Worm (Caenorhabditis elegans) whole organism, L3 larva: ENCODE data around the gene ret-1.

Experiments
- ama-1 ChIP-seq: fragments of 150-350 bp; optimal IDR thresholded peaks from 2 replicates; lab custom pipeline; 2018
- ceh-16 ChIP-seq: sonication (generic microtip); optimal IDR thresholded peaks from 2 replicates; lab custom pipeline; 2017; ENCODE audit warnings: missing biosample characterization, missing genetic modification characterization
- egl-27 ChIP-seq: sonication (generic microtip); optimal IDR thresholded peaks from 4 replicates; lab custom pipeline; 2017; ENCODE audit warnings: missing biosample characterization, missing genetic modification reagents, missing genetic modification characterization
- fkh-10 ChIP-seq: sonication (generic microtip); optimal IDR thresholded peaks from 2 replicates; lab custom pipeline; 2017; ENCODE audit warnings: missing biosample characterization, missing genetic modification reagents, missing genetic modification characterization
- fos-1 ChIP-seq: fragments of 150-350 bp; optimal IDR thresholded peaks from 2 replicates; lab custom pipeline; 2014; ENCODE audit warnings: missing biosample characterization, missing genetic modification characterization
- mdl-1 ChIP-seq: fragments of 150-350 bp; optimal IDR thresholded peaks from 2 replicates; lab custom pipeline; 2014; ENCODE audit warnings: missing biosample characterization, missing genetic modification characterization
- nhr-12 ChIP-seq: fragments of 150-350 bp; optimal IDR thresholded peaks from 2 replicates; lab custom pipeline; 2014; ENCODE audit warnings: missing biosample characterization, missing genetic modification characterization
- nhr-237 ChIP-seq: fragments of 150-350 bp; optimal IDR thresholded peaks from 2 replicates; lab custom pipeline; 2014; ENCODE audit warnings: missing biosample characterization, missing genetic modification characterization
- nhr-25 ChIP-seq: sonication (generic microtip); optimal IDR thresholded peaks from 2 replicates; lab custom pipeline; 2017; ENCODE audit warnings: missing biosample characterization, missing genetic modification characterization
- skn-1 ChIP-seq: fragments of 150-350 bp; optimal IDR thresholded peaks from 2 replicates; lab custom pipeline; 2014; ENCODE audit warnings: missing biosample characterization, missing genetic modification characterization
- snpc-4 ChIP-seq: fragments of 150-350 bp; optimal IDR thresholded peaks from 2 replicates; lab custom pipeline; 2014; ENCODE audit warnings: missing biosample characterization, missing genetic modification characterization
- tbx-2 ChIP-seq: sonication (generic microtip); optimal IDR thresholded peaks from 2 replicates; lab custom pipeline; 2016; ENCODE audit warnings: mild to moderate bottlenecking, missing genetic modification characterization, missing compliant biosample characterization
- unc-39 ChIP-seq: sonication (generic microtip); optimal IDR thresholded peaks from 4 replicates; lab custom pipeline; 2017; ENCODE audit warnings: missing biosample characterization, missing genetic modification characterization

- TF ChIP-seq nhr-237 (tag; lab: Kevin White, UChicago) (no peak), ceh-16 (tag; lab: Kevin White, UChicago) (no peak), fkh-10 (no peak), egl-27 (no peak), unc-39 (tag; lab: Kevin White, UChicago) (no peak), skn-1 (tag; lab: Kevin White, UChicago) (no peak), snpc-4 (tag; lab: Kevin White, UChicago) (no peak), ama-1 (lab: Kevin White, UChicago) (no peak), nhr-12 (tag; lab: Kevin White, UChicago) (no peak), tbx-2 (tag; lab: Kevin White, UChicago) (no peak), mdl-1 (tag; lab: Kevin White, UChicago) (no peak), nhr-25 (tag; lab: Kevin White, UChicago) (no peak), fos-1 (tag; lab: Kevin White, UChicago) (no peak)
Measured at ce11 chrV:14853739-14854138, 6.5 kb upstream of the ret-1 start.
